Fruit fly (Drosophila melanogaster): ENCODE measurements around the gene CG14736.

CG14736 gene

DNA sequence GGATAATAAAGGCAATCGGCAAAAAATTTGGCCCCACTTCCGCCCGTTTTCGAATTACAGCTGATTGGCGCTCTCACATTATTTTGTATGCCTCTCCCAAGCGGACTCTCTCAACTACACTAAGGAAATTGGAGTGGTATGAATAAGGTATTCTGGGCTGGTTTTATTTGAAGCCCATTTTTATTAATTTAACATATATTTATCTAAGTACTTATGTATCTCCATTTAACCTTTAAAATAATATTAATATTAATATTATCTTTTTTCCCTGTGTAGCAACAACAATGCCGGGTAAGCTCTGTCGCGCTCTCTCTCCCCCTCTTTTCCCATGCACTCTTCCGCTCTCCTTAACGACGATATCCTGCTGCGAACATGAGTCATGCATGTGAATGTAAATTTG, 38.6 kb downstream of the CG14736 start (continued):
- TF ChIP-seq CG1024 (GFP tag; IDR thresholded peaks at IDR 0.05) (peak; percentile 68), sd (tag; optimal IDR thresholded peaks at IDR 0.05) (peak; percentile 39), Sox100B (GFP tag; optimal IDR thresholded peaks at IDR 0.05) (peak; percentile 66), so (GFP tag; IDR thresholded peaks at IDR 0.05) (peak; percentile 77), shn (GFP tag; optimal IDR thresholded peaks at IDR 0.05) (no peak), lbe (GFP tag; optimal IDR thresholded peaks at IDR 0.05) (no peak), CG2129 (GFP tag; IDR thresholded peaks at IDR 0.05; ENCODE audit: partially characterized antibody) (no peak)

DNA sequence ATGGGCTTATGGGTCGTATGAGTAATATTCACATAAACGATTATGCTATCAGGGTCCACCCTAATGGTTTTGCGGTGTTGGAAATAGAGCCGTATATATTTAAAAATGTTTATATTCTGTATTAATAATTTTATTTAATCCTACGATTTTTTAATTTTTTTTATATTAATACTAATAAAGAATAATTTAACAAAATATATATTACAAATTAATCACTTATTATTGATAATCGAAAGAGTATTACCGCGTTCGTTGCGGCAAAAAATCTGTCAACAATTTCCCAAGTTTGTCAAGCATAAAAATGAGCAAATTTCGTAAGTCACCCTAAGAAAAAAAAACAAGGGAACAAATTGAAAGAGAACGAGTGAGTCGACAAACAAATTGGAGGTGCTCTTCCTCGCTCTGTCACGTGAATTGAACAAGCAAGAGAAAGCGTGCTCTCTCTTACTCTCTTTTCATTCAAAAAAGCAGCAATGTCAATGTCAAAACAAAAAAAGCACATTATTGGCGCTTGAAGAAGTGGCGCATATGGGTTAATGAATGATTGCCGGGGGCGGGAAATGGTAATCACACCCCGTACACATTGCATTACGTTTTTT, 40.1 kb downstream of the CG14736 start:
- no peak for TF ChIP-seq danr (GFP tag; IDR thresholded peaks at IDR 0.05)
- peak; percentile 20 for TF ChIP-seq Sox102F (GFP tag; optimal IDR thresholded peaks at IDR 0.05)
- no peak for TF ChIP-seq Hr3 (GFP tag; optimal IDR thresholded peaks at IDR 0.05)
- TF ChIP-seq Med (GFP tag): peak; percentile 32
- TF ChIP-seq ash1 (GFP tag; optimal IDR thresholded peaks at IDR 0.05): no peak
- no peak for TF ChIP-seq bcd (GFP tag; optimal IDR thresholded peaks at IDR 0.05)
- TF ChIP-seq CG12659 (GFP tag; optimal IDR thresholded peaks at IDR 0.05): no peak
- peak; percentile 63 for TF ChIP-seq CG11504 (tag; optimal IDR thresholded peaks at IDR 0.05)
- no peak for TF ChIP-seq crp (GFP tag; optimal IDR thresholded peaks at IDR 0.05)
- TF ChIP-seq HmgZ (tag; optimal IDR thresholded peaks at IDR 0.05): no peak
- TF ChIP-seq D19A (tag; optimal IDR thresholded peaks at IDR 0.05): peak; percentile 83
- peak; percentile 1 for TF ChIP-seq CG17359 (tag; optimal IDR thresholded peaks at IDR 0.05)
- peak; percentile 28 for TF ChIP-seq CG2678 (tag; optimal IDR thresholded peaks at IDR 0.05)
- peak; percentile 22 for TF ChIP-seq CG18599 (GFP tag; optimal IDR thresholded peaks at IDR 0.05)
- TF ChIP-seq CG33557 (GFP tag; optimal IDR thresholded peaks at IDR 0.05): no peak
- TF ChIP-seq CG3163 (GFP tag; optimal IDR thresholded peaks at IDR 0.05): peak; percentile 76
- TF ChIP-seq chinmo (GFP tag; IDR thresholded peaks at IDR 0.05; ENCODE audit: partially characterized antibody): 0 out of 4 replicates have a peak, but pooled peaks have one; percentile 21
- TF ChIP-seq Abd-B (GFP tag; optimal IDR thresholded peaks at IDR 0.05): peak; percentile 7
- no peak for TF ChIP-seq mld (GFP tag; IDR thresholded peaks at IDR 0.05; ENCODE audit: partially characterized antibody)
- TF ChIP-seq Hr51 (GFP tag; optimal IDR thresholded peaks at IDR 0.05): peak in 1 of 2 experiments; percentile 37
- no peak for TF ChIP-seq maf-S (GFP tag; optimal IDR thresholded peaks at IDR 0.05)
- peak; percentile 66 to 85 for TF ChIP-seq Trl (optimal IDR thresholded peaks at IDR 0.05)
- TF ChIP-seq Trl (GFP tag; optimal IDR thresholded peaks at IDR 0.05): no peak
- 0 out of 3 replicates have a peak, but pooled peaks have one; percentile 18 for TF ChIP-seq row (GFP tag; IDR thresholded peaks at IDR 0.05)
- no peak for TF ChIP-seq gce (GFP tag; IDR thresholded peaks at IDR 0.05)
- TF ChIP-seq CG15269 (tag; optimal IDR thresholded peaks at IDR 0.05): peak; percentile 14
- TF ChIP-seq CoRest (tag; optimal IDR thresholded peaks at IDR 0.05): peak; percentile 18
- TF ChIP-seq otp (GFP tag; IDR thresholded peaks at IDR 0.05): no peak
- 0 out of 2 replicates have a peak, but pooled peaks have one; percentile 28 for TF ChIP-seq CG31441 (GFP tag; IDR thresholded peaks at IDR 0.05)
- peak; percentile 5 for TF ChIP-seq grau (tag; optimal IDR thresholded peaks at IDR 0.05)
- TF ChIP-seq CG3281 (GFP tag; optimal IDR thresholded peaks at IDR 0.05): peak; percentile 2
- TF ChIP-seq sqz (GFP tag; optimal IDR thresholded peaks at IDR 0.05): peak; percentile 60
- TF ChIP-seq CG7839 (tag; optimal IDR thresholded peaks at IDR 0.05): peak; percentile 33
- TF ChIP-seq CG16815 (GFP tag; optimal IDR thresholded peaks at IDR 0.05): no peak
- TF ChIP-seq Oli (tag; optimal IDR thresholded peaks at IDR 0.05): peak; percentile 18
- TF ChIP-seq CG11093 (GFP tag; IDR thresholded peaks at IDR 0.05): no peak
- no peak for TF ChIP-seq Asciz (GFP tag; optimal IDR thresholded peaks at IDR 0.05)
- TF ChIP-seq gem (tag; optimal IDR thresholded peaks at IDR 0.05): peak; percentile 38
- no peak for TF ChIP-seq vvl (GFP tag; IDR thresholded peaks at IDR 0.05)
- TF ChIP-seq CG11560 (tag; IDR thresholded peaks at IDR 0.05): no peak
- no peak for TF ChIP-seq Doc2 (GFP tag; IDR thresholded peaks at IDR 0.05)
